In genomic region chr3L:19634788-19635448, dm6 we compare ENCODE assay signal across 3 fruit fly cellular contexts.
TF ChIP-seq lines count a peak whose summit lies in the region.

No protein-coding gene starts in this region.

TF ChIP-seq in whole organism, adult, 20 proteins besides CTCF, POLR2A, EP300 and RAD21 (continued from another document):
- TF ChIP-seq CG7101 (tag; optimal IDR thresholded peaks at IDR 0.05; lab: Kevin White, UChicago) (peak; percentile 84), CG1620 (GFP tag; optimal IDR thresholded peaks at IDR 0.05; lab: Kevin White, UChicago) (no peak)

TF ChIP-seq in whole organism, embryonic, 481 proteins besides CTCF, POLR2A, EP300 and RAD21 (continued from another document and continues in another):
- TF ChIP-seq zfh2 (GFP tag; optimal IDR thresholded peaks at IDR 0.05; lab: Kevin White, UChicago), result no peak
- no peak for TF ChIP-seq Optix (GFP tag; IDR thresholded peaks at IDR 0.05; lab: Robert Waterston, UW)
- peak; percentile 84 for TF ChIP-seq CG9727 (GFP tag; optimal IDR thresholded peaks at IDR 0.05; lab: Kevin White, UChicago)
- no peak for TF ChIP-seq slp2 (GFP tag; optimal IDR thresholded peaks at IDR 0.05; lab: Kevin White, UChicago)
- TF ChIP-seq Bdp1 (GFP tag; optimal IDR thresholded peaks at IDR 0.05; lab: Kevin White, UChicago), result no peak
- TF ChIP-seq sr (GFP tag; IDR thresholded peaks at IDR 0.05; lab: Robert Waterston, UW), result no peak
- TF ChIP-seq insv (GFP tag; optimal IDR thresholded peaks at IDR 0.05; lab: Kevin White, UChicago), result no peak
- TF ChIP-seq wek (GFP tag; optimal IDR thresholded peaks at IDR 0.05; lab: Kevin White, UChicago), result no peak
- TF ChIP-seq PHDP (tag; optimal IDR thresholded peaks at IDR 0.05; lab: Kevin White, UChicago), result peak; percentile 87
- TF ChIP-seq HmgZ (tag; optimal IDR thresholded peaks at IDR 0.05; lab: Kevin White, UChicago), result peak; percentile 14
- no peak for TF ChIP-seq da (GFP tag; optimal IDR thresholded peaks at IDR 0.05; lab: Kevin White, UChicago)
- TF ChIP-seq CG6683 (GFP tag; optimal IDR thresholded peaks at IDR 0.05; lab: Kevin White, UChicago), result peak; percentile 66
- TF ChIP-seq CG1602 (GFP tag; optimal IDR thresholded peaks at IDR 0.05; lab: Kevin White, UChicago), result peak; percentile 47
- TF ChIP-seq CG32532 (GFP tag; IDR thresholded peaks at IDR 0.05; lab: Robert Waterston, UW), result peak; percentile 89
- TF ChIP-seq onecut (GFP tag; IDR thresholded peaks at IDR 0.05; lab: Robert Waterston, UW), result peak; percentile 96
- TF ChIP-seq ap (GFP tag; IDR thresholded peaks at IDR 0.05; lab: Robert Waterston, UW), result no peak; the same call in 1 of the 2 replicates
- TF ChIP-seq CG4854 (GFP tag; optimal IDR thresholded peaks at IDR 0.05; lab: Kevin White, UChicago), result no peak
- TF ChIP-seq CG9609 (GFP tag; optimal IDR thresholded peaks at IDR 0.05; lab: Kevin White, UChicago), result no peak
- no peak for TF ChIP-seq mld (GFP tag; IDR thresholded peaks at IDR 0.05; lab: Robert Waterston, UW; ENCODE audit: partially characterized antibody)
- no peak for TF ChIP-seq jumu (GFP tag; optimal IDR thresholded peaks at IDR 0.05; lab: Kevin White, UChicago)
- TF ChIP-seq CG6272 (GFP tag; IDR thresholded peaks at IDR 0.05; lab: Robert Waterston, UW), result no peak
- peak; percentile 84 for TF ChIP-seq CG15269 (tag; optimal IDR thresholded peaks at IDR 0.05; lab: Kevin White, UChicago)
- peak; percentile 50 for TF ChIP-seq CG16815 (GFP tag; optimal IDR thresholded peaks at IDR 0.05; lab: Kevin White, UChicago)
- TF ChIP-seq Xrp1 (GFP tag; IDR thresholded peaks at IDR 0.05; lab: Robert Waterston, UW), result peak; percentile 83
- TF ChIP-seq btn (GFP tag; optimal IDR thresholded peaks at IDR 0.05; lab: Kevin White, UChicago), result no peak
- peak; percentile 85 for TF ChIP-seq Fer3 (tag; optimal IDR thresholded peaks at IDR 0.05; lab: Kevin White, UChicago)
- TF ChIP-seq CG17912 (GFP tag; optimal IDR thresholded peaks at IDR 0.05; lab: Kevin White, UChicago), result no peak
- TF ChIP-seq H15 (GFP tag; IDR thresholded peaks at IDR 0.05; lab: Robert Waterston, UW), result no peak
- TF ChIP-seq Doc2 (GFP tag; IDR thresholded peaks at IDR 0.05; lab: Robert Waterston, UW), result no peak
- TF ChIP-seq trem (tag; optimal IDR thresholded peaks at IDR 0.05; lab: Kevin White, UChicago), result peak; percentile 63
- TF ChIP-seq odd (GFP tag; optimal IDR thresholded peaks at IDR 0.05; lab: Kevin White, UChicago), result peak; percentile 17
- no peak for TF ChIP-seq CG3726 (GFP tag; IDR thresholded peaks at IDR 0.05; lab: Robert Waterston, UW)
- TF ChIP-seq CG11723 (GFP tag; optimal IDR thresholded peaks at IDR 0.05; lab: Kevin White, UChicago), result no peak
- TF ChIP-seq B-H1 (GFP tag; IDR thresholded peaks at IDR 0.05; lab: Robert Waterston, UW), result peak; percentile 66
- TF ChIP-seq hth (optimal IDR thresholded peaks at IDR 0.05; lab: Kevin White, UChicago), result no peak
- TF ChIP-seq CG11398 (GFP tag; optimal IDR thresholded peaks at IDR 0.05; lab: Kevin White, UChicago), result no peak
- TF ChIP-seq CG6254 (GFP tag; optimal IDR thresholded peaks at IDR 0.05; lab: Kevin White, UChicago), result peak; percentile 48
- no peak for TF ChIP-seq CG11247 (GFP tag; IDR thresholded peaks at IDR 0.05; lab: Robert Waterston, UW)
- peak; percentile 33; the same call in 1 of the 3 replicates for TF ChIP-seq gce (GFP tag; IDR thresholded peaks at IDR 0.05; lab: Robert Waterston, UW)
- TF ChIP-seq fd3F (GFP tag; optimal IDR thresholded peaks at IDR 0.05; lab: Kevin White, UChicago), result peak; percentile 62
- TF ChIP-seq psq (GFP tag; optimal IDR thresholded peaks at IDR 0.05; lab: Kevin White, UChicago), result peak; percentile 85
- no peak for TF ChIP-seq luna (GFP tag; optimal IDR thresholded peaks at IDR 0.05; lab: Kevin White, UChicago)
- peak; percentile 66 for TF ChIP-seq bcd (GFP tag; optimal IDR thresholded peaks at IDR 0.05; lab: Kevin White, UChicago)
- TF ChIP-seq CoRest (tag; optimal IDR thresholded peaks at IDR 0.05; lab: Kevin White, UChicago), result peak; percentile 87
- TF ChIP-seq CG1647 (GFP tag; optimal IDR thresholded peaks at IDR 0.05; lab: Kevin White, UChicago), result no peak
- no peak for TF ChIP-seq CG17802 (tag; optimal IDR thresholded peaks at IDR 0.05; lab: Kevin White, UChicago)
- TF ChIP-seq Stat92E (GFP tag; optimal IDR thresholded peaks at IDR 0.05; lab: Kevin White, UChicago), result no peak
- no peak for TF ChIP-seq ham (GFP tag; IDR thresholded peaks at IDR 0.05; lab: Robert Waterston, UW)
- TF ChIP-seq CG12219 (GFP tag; optimal IDR thresholded peaks at IDR 0.05; lab: Kevin White, UChicago), result no peak
- peak; percentile 70; the same call in 2 of the 3 replicates for TF ChIP-seq Dbx (GFP tag; IDR thresholded peaks at IDR 0.05; lab: Robert Waterston, UW)
- TF ChIP-seq CG12071 (GFP tag; optimal IDR thresholded peaks at IDR 0.05; lab: Kevin White, UChicago), result no peak
- TF ChIP-seq Awh (GFP tag; IDR thresholded peaks at IDR 0.05; lab: Robert Waterston, UW), result peak; percentile 33; the same call in 1 of the 2 replicates
- no peak for TF ChIP-seq CG34224 (GFP tag; IDR thresholded peaks at IDR 0.05; lab: Robert Waterston, UW; ENCODE audit: partially characterized antibody)
- TF ChIP-seq CG10366 (GFP tag; IDR thresholded peaks at IDR 0.05; lab: Robert Waterston, UW), result no peak
- TF ChIP-seq aop (GFP tag; IDR thresholded peaks at IDR 0.05; lab: Robert Waterston, UW), result no peak
- no peak for TF ChIP-seq CG8765 (GFP tag; IDR thresholded peaks at IDR 0.05; lab: Robert Waterston, UW)
- TF ChIP-seq NfI (GFP tag; optimal IDR thresholded peaks at IDR 0.05; lab: Kevin White, UChicago), result no peak
- no peak for TF ChIP-seq Scr (GFP tag; IDR thresholded peaks at IDR 0.05; lab: Robert Waterston, UW; ENCODE audit: partially characterized antibody)
- peak; percentile 83 for TF ChIP-seq unpg (GFP tag; optimal IDR thresholded peaks at IDR 0.05; lab: Kevin White, UChicago)
- no peak for TF ChIP-seq CG30431 (GFP tag; optimal IDR thresholded peaks at IDR 0.05; lab: Kevin White, UChicago)
- no peak for TF ChIP-seq Dll (GFP tag; IDR thresholded peaks at IDR 0.05; lab: Robert Waterston, UW; ENCODE audit: partially characterized antibody)
- no peak for TF ChIP-seq CG18011 (GFP tag; optimal IDR thresholded peaks at IDR 0.05; lab: Kevin White, UChicago)
- TF ChIP-seq CG10147 (GFP tag; optimal IDR thresholded peaks at IDR 0.05; lab: Kevin White, UChicago), result peak; percentile 83
- no peak for TF ChIP-seq Vsx1 (GFP tag; optimal IDR thresholded peaks at IDR 0.05; lab: Kevin White, UChicago)
- TF ChIP-seq CG3065 (GFP tag; optimal IDR thresholded peaks at IDR 0.05; lab: Kevin White, UChicago), result no peak
- TF ChIP-seq Fer2 (tag; optimal IDR thresholded peaks at IDR 0.05; lab: Kevin White, UChicago), result peak; percentile 79
- peak; percentile 1 for TF ChIP-seq Max (GFP tag; optimal IDR thresholded peaks at IDR 0.05; lab: Kevin White, UChicago)

TF ChIP-seq in whole organism, prepupa, 60 proteins besides CTCF, POLR2A, EP300 and RAD21 (continued from another document):
- TF ChIP-seq Sox102F (GFP tag; optimal IDR thresholded peaks at IDR 0.05; lab: Kevin White, UChicago) (peak; percentile 11), Met (GFP tag; optimal IDR thresholded peaks at IDR 0.05; lab: Kevin White, UChicago) (peak; percentile 49), cyc (GFP tag; optimal IDR thresholded peaks at IDR 0.05; lab: Kevin White, UChicago) (peak; percentile 55), Eip78C (GFP tag; lab: Kevin White, UChicago) (peak; percentile 92), Blimp-1 (GFP tag; optimal IDR thresholded peaks at IDR 0.05; lab: Kevin White, UChicago) (no peak), CG32006 (GFP tag; optimal IDR thresholded peaks at IDR 0.05; lab: Kevin White, UChicago) (peak; percentile 73), dsx (GFP tag; optimal IDR thresholded peaks at IDR 0.05; lab: Kevin White, UChicago; ENCODE audit: poor library complexity, severe bottlenecking) (peak; percentile 80), CG6808 (GFP tag; optimal IDR thresholded peaks at IDR 0.05; lab: Kevin White, UChicago) (peak; percentile 81), fd59A (GFP tag; optimal IDR thresholded peaks at IDR 0.05; lab: Kevin White, UChicago) (peak; percentile 33), CG6163 (GFP tag; IDR thresholded peaks at IDR 0.05; lab: Robert Waterston, UW) (peak; percentile 77), CG11294 (GFP tag; IDR thresholded peaks at IDR 0.05; lab: Robert Waterston, UW) (peak; percentile 59; the same call in 1 of the 2 replicates), Smox (GFP tag; optimal IDR thresholded peaks at IDR 0.05; lab: Kevin White, UChicago) (peak; percentile 45), CG34406 (GFP tag; optimal IDR thresholded peaks at IDR 0.05; lab: Kevin White, UChicago) (peak; percentile 58), vri (GFP tag; optimal IDR thresholded peaks at IDR 0.05; lab: Kevin White, UChicago) (no peak), CG8119 (GFP tag; IDR thresholded peaks at IDR 0.05; lab: Robert Waterston, UW) (peak; percentile 89), CG31627 (GFP tag; optimal IDR thresholded peaks at IDR 0.05; lab: Kevin White, UChicago) (no peak), Ets21C (GFP tag; optimal IDR thresholded peaks at IDR 0.05; lab: Kevin White, UChicago) (no peak), OdsH (GFP tag; optimal IDR thresholded peaks at IDR 0.05; lab: Kevin White, UChicago) (peak; percentile 63), CG4318 (GFP tag; optimal IDR thresholded peaks at IDR 0.05; lab: Kevin White, UChicago) (peak; percentile 54), fkh (GFP tag; optimal IDR thresholded peaks at IDR 0.05; lab: Kevin White, UChicago) (no peak), CG6276 (GFP tag; optimal IDR thresholded peaks at IDR 0.05; lab: Kevin White, UChicago) (peak; percentile 78), esn (GFP tag; optimal IDR thresholded peaks at IDR 0.05; lab: Kevin White, UChicago) (peak; percentile 65), achi (GFP tag; optimal IDR thresholded peaks at IDR 0.05; lab: Kevin White, UChicago) (peak; percentile 69), Hr4 (GFP tag; optimal IDR thresholded peaks at IDR 0.05; lab: Kevin White, UChicago) (peak; percentile 33), CG6792 (GFP tag; optimal IDR thresholded peaks at IDR 0.05; lab: Kevin White, UChicago) (peak; percentile 53), Hr39 (GFP tag; optimal IDR thresholded peaks at IDR 0.05; lab: Kevin White, UChicago) (no peak), CG3032 (tag; optimal IDR thresholded peaks at IDR 0.05; lab: Kevin White, UChicago) (peak; percentile 91), fd85E (GFP tag; optimal IDR thresholded peaks at IDR 0.05; lab: Kevin White, UChicago) (no peak), acj6 (GFP tag; optimal IDR thresholded peaks at IDR 0.05; lab: Kevin White, UChicago) (peak; percentile 62), Eip93F (GFP tag; optimal IDR thresholded peaks at IDR 0.05; lab: Kevin White, UChicago) (no peak), CG3919 (GFP tag; optimal IDR thresholded peaks at IDR 0.05; lab: Kevin White, UChicago) (peak; percentile 84), CG16779 (tag; optimal IDR thresholded peaks at IDR 0.05; lab: Kevin White, UChicago) (peak; percentile 39), spab (GFP tag; optimal IDR thresholded peaks at IDR 0.05; lab: Kevin White, UChicago) (peak; percentile 80), CG6854 (GFP tag; optimal IDR thresholded peaks at IDR 0.05; lab: Kevin White, UChicago) (no peak), CG8319 (GFP tag; optimal IDR thresholded peaks at IDR 0.05; lab: Kevin White, UChicago) (peak; percentile 13), CG7368 (GFP tag; optimal IDR thresholded peaks at IDR 0.05; lab: Kevin White, UChicago) (peak; percentile 61), Eip75B (GFP tag; optimal IDR thresholded peaks at IDR 0.05; lab: Kevin White, UChicago) (peak; percentile 69), CG9139 (GFP tag; optimal IDR thresholded peaks at IDR 0.05; lab: Kevin White, UChicago) (peak; percentile 68), dac (GFP tag; optimal IDR thresholded peaks at IDR 0.05; lab: Kevin White, UChicago) (no peak), CG15336 (GFP tag; IDR thresholded peaks at IDR 0.05; lab: Robert Waterston, UW) (peak; percentile 91), eg (GFP tag; IDR thresholded peaks at IDR 0.05; lab: Robert Waterston, UW) (peak; percentile 87)
